Worm (Caenorhabditis elegans): ENCODE data around the gene R05F9.9.
"Not testable (repeated sequence)": the region's sequence is repeated elsewhere in the genome, so short reads cannot be mapped to it uniquely, and the experiment has no call there.

Gene R05F9.9

DNA sequence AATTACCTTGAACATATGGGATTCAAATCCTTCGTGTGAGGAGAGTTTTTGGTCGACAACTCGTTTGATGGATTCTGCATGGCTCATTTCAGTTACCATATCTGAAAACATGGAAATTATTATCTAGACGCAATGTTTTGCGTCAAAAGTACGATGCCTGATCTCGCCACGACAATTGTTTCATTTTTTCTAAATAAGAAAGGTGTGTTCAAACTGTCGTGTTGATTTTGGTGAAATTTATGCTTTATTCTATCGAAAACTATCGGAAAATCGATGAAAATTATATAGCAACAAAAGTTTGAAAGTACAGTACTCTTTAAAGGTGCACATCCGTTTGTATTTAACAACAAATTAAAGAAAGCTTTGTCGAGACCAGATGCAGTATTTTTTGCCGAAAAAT lies 39.1 kb upstream of the R05F9.9 start, which contains the start of gene cblc-1:
Gene cblc-1 (minus strand): TSS at position 101 of the 400 bp plus-strand sequence.
- TF ChIP-seq unc-62 (GFP tag; optimal IDR thresholded peaks at IDR 0.05) (no peak), fos-1 (tag; optimal IDR thresholded peaks at IDR 0.05) (no peak), nhr-21 (tag; optimal IDR thresholded peaks at IDR 0.05) (no peak), sem-4 (tag; optimal IDR thresholded peaks at IDR 0.05) (no peak), ztf-1 (GFP tag; conservative IDR thresholded peaks at IDR 0.05) (no peak), R02D3.7 (tag; optimal IDR thresholded peaks at IDR 0.05) (no peak), alr-1 (tag; optimal IDR thresholded peaks at IDR 0.05) (no peak), unc-55 (GFP tag; optimal IDR thresholded peaks at IDR 0.05) (no peak), snpc-4 (tag; optimal IDR thresholded peaks at IDR 0.05) (no peak), nhr-10 (tag; optimal IDR thresholded peaks at IDR 0.05) (no peak), C34F6.9 (tag; optimal IDR thresholded peaks at IDR 0.05) (no peak), blmp-1 (tag; optimal IDR thresholded peaks at IDR 0.05; ENCODE audit: insufficient read depth) (no peak), aly-2 (tag; optimal IDR thresholded peaks at IDR 0.05) (no peak), ceh-16 (tag; optimal IDR thresholded peaks at IDR 0.05) (no peak)

DNA sequence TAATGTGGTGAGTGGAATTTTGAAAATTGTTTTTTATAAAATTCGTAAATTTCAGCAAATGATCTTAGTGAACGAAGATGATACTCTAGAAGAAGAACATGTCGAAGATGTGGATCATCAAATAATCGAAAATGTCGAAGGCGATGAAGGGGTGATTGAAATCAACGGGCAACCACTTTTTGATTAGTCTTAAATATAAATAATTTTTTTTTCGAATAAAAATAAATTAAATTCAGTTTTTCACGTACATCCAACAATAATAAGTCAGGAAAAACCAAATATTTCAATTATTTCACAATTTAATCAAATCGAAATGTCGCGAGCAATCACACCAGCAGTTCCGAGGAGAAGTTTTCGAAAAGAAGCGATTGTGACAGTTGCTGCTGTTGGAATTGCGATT lies 35.8 kb upstream of the R05F9.9 start, which contains the start of gene ZK546.4:
Gene ZK546.4 (plus strand): TSS at position 301 of the 400 bp plus-strand sequence.
- TF ChIP-seq nhr-21 (tag; optimal IDR thresholded peaks at IDR 0.05) (no peak), nhr-10 (tag; optimal IDR thresholded peaks at IDR 0.05) (no peak), C34F6.9 (tag; optimal IDR thresholded peaks at IDR 0.05) (no peak)

DNA sequence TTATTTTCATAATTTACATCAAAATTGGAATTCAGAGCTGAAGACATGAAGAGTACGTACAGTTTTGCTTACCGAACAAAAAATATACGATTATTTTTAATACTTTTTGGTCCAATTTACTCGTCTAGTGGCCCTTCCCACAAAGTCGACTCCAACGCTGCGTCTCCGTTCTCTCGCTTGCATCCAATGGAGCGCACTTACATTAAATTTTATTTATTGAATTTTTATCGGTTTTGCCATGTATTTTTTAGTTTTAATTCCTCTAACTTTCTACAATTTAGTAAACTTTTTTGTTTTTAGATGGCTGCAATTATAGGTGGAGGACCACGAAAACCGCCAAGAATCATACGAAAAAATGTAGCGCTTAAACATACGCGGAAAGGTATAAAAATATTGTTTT lies 33.6 kb upstream of the R05F9.9 start, which contains the start of gene ZK546.5:
Gene ZK546.5 (plus strand): TSS at position 301 of the 400 bp plus-strand sequence.
- peak; percentile 34 for TF ChIP-seq C34F6.9 (tag; optimal IDR thresholded peaks at IDR 0.05)
- TF ChIP-seq unc-55 (GFP tag; optimal IDR thresholded peaks at IDR 0.05): peak; percentile 18
- TF ChIP-seq blmp-1 (tag; optimal IDR thresholded peaks at IDR 0.05; ENCODE audit: insufficient read depth): no peak

DNA sequence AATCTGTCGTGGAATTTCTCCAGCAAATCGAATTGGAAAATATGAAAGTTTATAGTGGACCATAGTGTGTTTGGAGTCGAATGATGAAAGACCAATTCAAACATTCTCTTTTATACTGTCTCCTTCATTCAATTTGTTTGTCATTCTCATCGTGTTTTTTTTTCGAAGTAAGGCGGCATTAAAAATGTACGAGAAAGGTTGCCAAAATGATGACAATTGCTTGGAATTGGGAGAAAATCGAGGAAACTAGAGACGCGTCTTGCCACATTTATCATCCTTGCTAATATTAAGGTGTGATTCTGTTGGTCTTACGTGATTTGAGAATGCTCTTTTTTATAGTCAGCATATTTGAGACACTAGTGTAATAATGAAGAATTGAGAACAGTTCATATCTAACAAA lies 33.1 kb upstream of the R05F9.9 start, which contains the start of gene gst-30:
Gene gst-30 (minus strand): TSS at position 101 of the 400 bp plus-strand sequence.
- TF ChIP-seq skn-1 (tag; optimal IDR thresholded peaks at IDR 0.05) (no peak), sem-4 (tag; optimal IDR thresholded peaks at IDR 0.05) (no peak), elt-1 (tag; optimal IDR thresholded peaks at IDR 0.05) (no peak), R02D3.7 (tag; optimal IDR thresholded peaks at IDR 0.05) (no peak), nhr-11 (tag; optimal IDR thresholded peaks at IDR 0.05) (no peak), snpc-4 (tag; optimal IDR thresholded peaks at IDR 0.05) (no peak), unc-55 (GFP tag; optimal IDR thresholded peaks at IDR 0.05) (no peak), lin-11 (tag; optimal IDR thresholded peaks at IDR 0.05) (no peak), nhr-6 (tag; optimal IDR thresholded peaks at IDR 0.05) (no peak), sma-9 (GFP tag; optimal IDR thresholded peaks at IDR 0.05) (no peak), sma-9 (tag; optimal IDR thresholded peaks at IDR 0.05) (no peak), ZK546.5 (tag; optimal IDR thresholded peaks at IDR 0.05) (no peak), C34F6.9 (tag; optimal IDR thresholded peaks at IDR 0.05) (no peak), fos-1 (tag; optimal IDR thresholded peaks at IDR 0.05) (no peak), Y55F3AM.14 (GFP tag; optimal IDR thresholded peaks at IDR 0.05) (no peak), sma-3 (GFP tag; optimal IDR thresholded peaks at IDR 0.05) (no peak), gmeb-1 (tag; optimal IDR thresholded peaks at IDR 0.05) (no peak), zag-1 (tag; optimal IDR thresholded peaks at IDR 0.05) (no peak), elt-3 (tag; optimal IDR thresholded peaks at IDR 0.05) (no peak)

DNA sequence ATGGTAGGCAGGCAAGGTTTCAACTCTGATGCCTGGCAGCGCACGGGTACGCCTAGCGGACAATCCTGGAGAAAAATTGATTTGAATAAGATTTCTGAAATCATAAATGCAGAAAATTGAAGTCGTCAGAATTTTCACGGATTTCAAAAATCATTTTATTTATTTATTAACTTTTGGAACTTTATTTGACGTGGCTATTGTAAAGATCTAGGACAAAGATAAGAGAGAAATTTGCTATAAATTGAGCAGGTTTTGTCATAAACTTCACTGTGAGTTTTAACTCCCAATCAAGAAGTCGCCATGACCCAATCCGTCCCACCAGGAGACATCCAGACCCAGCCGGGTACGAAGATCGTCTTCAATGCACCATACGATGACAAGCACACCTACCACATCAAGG lies 30.8 kb upstream of the R05F9.9 start, which contains the start of gene msp-152:
Gene msp-152 (plus strand): TSS at position 301 of the 400 bp plus-strand sequence.
- not testable (repeated sequence) for TF ChIP-seq crh-2, ztf-11, ceh-16 (tag; optimal IDR thresholded peaks at IDR 0.05)

DNA sequence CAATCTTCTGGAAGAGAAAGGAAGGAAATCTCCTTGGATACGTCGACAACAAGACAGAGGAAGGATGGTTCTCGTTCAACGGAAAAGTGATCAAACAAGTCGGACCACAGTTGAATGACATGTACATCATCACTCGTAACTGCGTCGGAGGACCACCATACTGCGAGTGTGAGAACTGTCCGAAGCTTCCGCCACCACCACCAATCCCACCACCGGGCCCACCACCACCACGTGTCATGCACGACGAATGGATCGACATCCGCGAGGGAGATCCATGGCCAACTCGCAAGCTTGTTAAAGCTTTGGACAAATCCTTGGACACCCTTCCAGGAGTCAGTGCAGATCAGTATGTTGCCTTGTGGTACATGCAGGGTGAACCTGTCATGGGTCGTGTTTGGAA lies 29.4 kb upstream of the R05F9.9 start:
- TF ChIP-seq zag-1 (tag; optimal IDR thresholded peaks at IDR 0.05) (no peak), mbf-1 (tag; optimal IDR thresholded peaks at IDR 0.05) (no peak), sma-3 (GFP tag; optimal IDR thresholded peaks at IDR 0.05) (no peak), gmeb-1 (tag; optimal IDR thresholded peaks at IDR 0.05) (no peak), dmd-4 (tag; optimal IDR thresholded peaks at IDR 0.05) (no peak), crh-2 (tag; optimal IDR thresholded peaks at IDR 0.05) (no peak), ztf-4 (tag; optimal IDR thresholded peaks at IDR 0.05) (no peak), nhr-25 (tag; optimal IDR thresholded peaks at IDR 0.05) (no peak), C34F6.9 (tag; optimal IDR thresholded peaks at IDR 0.05) (no peak)

Measured in whole organism, L2 larva.